Worm (Caenorhabditis elegans) whole organism, young adult: ENCODE results near the gene eelo-1.
A peak's percentile ranks its signal among the peaks of the same experiment; 100 is the strongest.

Experiments used
- C17E4.6 ChIP-seq: fragments of 200-800 bp; sonication (Bioruptor generic); IDR thresholded peaks from 2 replicates; pipeline ENCODE4 v1.3.6; 2022; ENCODE audit warnings: missing genetic modification reagents, missing genetic modification characterization, missing compliant biosample characterization
- D2030.7 ChIP-seq: fragments of 200-800 bp; sonication (Bioruptor generic); IDR thresholded peaks from 2 replicates; pipeline ENCODE4 v1.3.6; 2022; ENCODE audit warnings: missing genetic modification reagents, missing genetic modification characterization, missing compliant biosample characterization
- F39B2.1 ChIP-seq: fragments of 200-800 bp; sonication (Bioruptor generic); IDR thresholded peaks from 2 replicates; pipeline ENCODE4 v1.3.6; 2022; ENCODE audit warnings: missing genetic modification reagents, missing genetic modification characterization, missing compliant biosample characterization
- F49E8.2 ChIP-seq: sonication (generic microtip); optimal IDR thresholded peaks from 3 replicates; lab custom pipeline; 2017; ENCODE audit warnings: missing genetic modification characterization, mild to moderate bottlenecking, missing compliant biosample characterization, antibody characterized with exemption, moderate library complexity; ENCODE audit not compliant: insufficient read depth
- F57A8.1 ChIP-seq: fragments of 200-800 bp; sonication (Bioruptor generic); optimal IDR thresholded peaks from 2 replicates; lab custom pipeline; 2018; ENCODE audit warnings: mild to moderate bottlenecking, missing genetic modification characterization, moderate library complexity, missing compliant biosample characterization
- F57C9.4 ChIP-seq: sonication (generic microtip); optimal IDR thresholded peaks from 2 replicates; lab custom pipeline; 2017; ENCODE audit warnings: mild to moderate bottlenecking, missing genetic modification characterization, missing compliant biosample characterization
- K11D2.4 ChIP-seq: fragments of 200-800 bp; sonication (Bioruptor generic); IDR thresholded peaks from 2 replicates; pipeline ENCODE4 v1.3.6; 2022; ENCODE audit warnings: missing genetic modification reagents, missing genetic modification characterization, missing compliant biosample characterization
- K12H6.12 ChIP-seq: fragments of 200-800 bp; sonication (Bioruptor generic); optimal IDR thresholded peaks from 2 replicates; lab custom pipeline; 2018; ENCODE audit warnings: mild to moderate bottlenecking, missing genetic modification characterization, missing compliant biosample characterization
- Y56A3A.18 ChIP-seq: fragments of 200-800 bp; sonication (Bioruptor generic); IDR thresholded peaks from 2 replicates; pipeline ENCODE4 v1.3.6; 2022; ENCODE audit warnings: missing genetic modification reagents, missing genetic modification characterization, missing compliant biosample characterization
- Y95B8A.8 ChIP-seq: fragments of 200-800 bp; sonication (Bioruptor generic); IDR thresholded peaks from 2 replicates; pipeline ENCODE4 v1.3.6; 2022; ENCODE audit warnings: missing genetic modification reagents, missing genetic modification characterization, missing compliant biosample characterization
- akir-1 ChIP-seq: fragments of 200-800 bp; sonication (Bioruptor generic); optimal IDR thresholded peaks from 2 replicates; lab custom pipeline; 2018; ENCODE audit warnings: mild to moderate bottlenecking, missing genetic modification characterization, moderate library complexity, missing compliant biosample characterization
- aptf-2 ChIP-seq: fragments of 200-800 bp; sonication (Bioruptor generic); conservative IDR thresholded peaks from 2 replicates; pipeline ENCODE4 v1.3.6; 2022; ENCODE audit warnings: missing genetic modification reagents, missing genetic modification characterization, missing compliant biosample characterization
- athp-1 ChIP-seq: sonication (generic microtip); optimal IDR thresholded peaks from 2 replicates; lab custom pipeline; 2017; ENCODE audit warnings: mild to moderate bottlenecking, missing genetic modification characterization, missing compliant biosample characterization
- attf-5 ChIP-seq: fragments of 200-800 bp; sonication (Bioruptor generic); optimal IDR thresholded peaks from 2 replicates; lab custom pipeline; 2018; ENCODE audit warnings: mild to moderate bottlenecking, missing genetic modification characterization, missing compliant biosample characterization
- bed-1 ChIP-seq: fragments of 200-800 bp; sonication (Bioruptor generic); IDR thresholded peaks from 2 replicates; pipeline ENCODE4 v1.3.6; 2022; ENCODE audit warnings: missing genetic modification reagents, missing genetic modification characterization, missing compliant biosample characterization
- ceh-100 ChIP-seq: fragments of 200-800 bp; sonication (Bioruptor generic); IDR thresholded peaks from 2 replicates; pipeline ENCODE4 v1.3.6; 2022; ENCODE audit warnings: missing genetic modification reagents, missing genetic modification characterization, missing compliant biosample characterization
- ceh-27 ChIP-seq: fragments of 200-800 bp; sonication (Bioruptor generic); optimal IDR thresholded peaks from 2 replicates; lab custom pipeline; 2018; ENCODE audit warnings: mild to moderate bottlenecking, missing genetic modification characterization, moderate library complexity, missing compliant biosample characterization
- ceh-91 ChIP-seq: fragments of 200-800 bp; sonication (Bioruptor generic); IDR thresholded peaks from 2 replicates; pipeline ENCODE4 v1.3.6; 2022; ENCODE audit warnings: missing genetic modification reagents, missing genetic modification characterization, missing compliant biosample characterization
- chd-7 ChIP-seq: sonication (generic microtip); optimal IDR thresholded peaks from 2 replicates; lab custom pipeline; 2016; ENCODE audit warnings: mild to moderate bottlenecking, missing genetic modification characterization, moderate library complexity, missing compliant biosample characterization
- dox-1 ChIP-seq: fragments of 200-800 bp; sonication (Bioruptor generic); IDR thresholded peaks from 2 replicates; pipeline ENCODE4 v1.3.6; 2022; ENCODE audit warnings: missing genetic modification reagents, missing genetic modification characterization, missing compliant biosample characterization
- efl-1 ChIP-seq: fragments of 150-350 bp; optimal IDR thresholded peaks from 2 replicates; lab custom pipeline; 2014; ENCODE audit warnings: missing biosample characterization, missing genetic modification reagents, missing genetic modification characterization
- ekl-4 ChIP-seq: fragments of 200-800 bp; sonication (Bioruptor generic); IDR thresholded peaks from 2 replicates; pipeline ENCODE4 v1.3.6; 2022; ENCODE audit warnings: missing genetic modification reagents, missing genetic modification characterization, missing compliant biosample characterization
- him-1 ChIP-seq: sonication (generic microtip); optimal IDR thresholded peaks from 2 replicates; lab custom pipeline; 2016; ENCODE audit warnings: missing genotype, missing genetic modification reagents, missing genetic modification characterization, missing compliant biosample characterization
- hmg-1.2 ChIP-seq: fragments of 200-800 bp; sonication (Bioruptor generic); IDR thresholded peaks from 2 replicates; pipeline ENCODE4 v1.3.6; 2022; ENCODE audit warnings: missing genetic modification reagents, missing genetic modification characterization, missing compliant biosample characterization
- hmg-20 ChIP-seq: fragments of 200-800 bp; sonication (Bioruptor generic); IDR thresholded peaks from 2 replicates; pipeline ENCODE4 v1.3.6; 2022; ENCODE audit warnings: missing genetic modification reagents, missing genetic modification characterization, missing compliant biosample characterization
- hrde-1 ChIP-seq: sonication (generic microtip); optimal IDR thresholded peaks from 2 replicates; lab custom pipeline; 2016; ENCODE audit warnings: missing genetic modification characterization, mild to moderate bottlenecking, missing compliant biosample characterization, moderate library complexity, missing genotype, missing genetic modification reagents, borderline replicate concordance
- let-526 ChIP-seq: fragments of 200-800 bp; sonication (Bioruptor generic); IDR thresholded peaks from 2 replicates; pipeline ENCODE4 v1.3.6; 2022; ENCODE audit warnings: missing genetic modification reagents, missing genetic modification characterization, missing compliant biosample characterization
- lin-40 ChIP-seq: sonication (generic microtip); optimal IDR thresholded peaks from 2 replicates; lab custom pipeline; 2016; ENCODE audit warnings: missing genetic modification characterization, mild to moderate bottlenecking, missing compliant biosample characterization, missing genotype, missing genetic modification reagents
- lin-54 ChIP-seq: fragments of 200-800 bp; sonication (Bioruptor generic); optimal IDR thresholded peaks from 2 replicates; lab custom pipeline; 2018; ENCODE audit warnings: mild to moderate bottlenecking, missing genetic modification characterization, missing compliant biosample characterization
- lir-1 ChIP-seq: fragments of 200-800 bp; sonication (Bioruptor generic); conservative IDR thresholded peaks from 2 replicates; pipeline ENCODE4 v1.3.6; 2022; ENCODE audit warnings: missing genetic modification reagents, missing genetic modification characterization, missing compliant biosample characterization
- lsl-1 ChIP-seq: fragments of 200-800 bp; sonication (Bioruptor generic); optimal IDR thresholded peaks from 2 replicates; lab custom pipeline; 2018; ENCODE audit warnings: mild to moderate bottlenecking, missing genetic modification characterization, moderate library complexity, missing compliant biosample characterization
- madf-10 ChIP-seq: sonication (generic microtip); optimal IDR thresholded peaks from 2 replicates; lab custom pipeline; 2016; ENCODE audit warnings: mild to moderate bottlenecking, missing genetic modification characterization, missing compliant biosample characterization
- madf-6 ChIP-seq: fragments of 200-800 bp; sonication (Bioruptor generic); IDR thresholded peaks from 2 replicates; pipeline ENCODE4 v1.3.6; 2022; ENCODE audit warnings: missing genetic modification reagents, missing genetic modification characterization, missing compliant biosample characterization
- madf-8 ChIP-seq: fragments of 200-800 bp; sonication (Bioruptor generic); conservative IDR thresholded peaks from 2 replicates; pipeline ENCODE4 v1.3.6; 2022; ENCODE audit warnings: missing genetic modification reagents, missing genetic modification characterization, missing compliant biosample characterization
- mcd-1 ChIP-seq: fragments of 200-800 bp; sonication (Bioruptor generic); IDR thresholded peaks from 2 replicates; pipeline ENCODE4 v1.3.6; 2022; ENCODE audit warnings: missing genetic modification reagents, missing genetic modification characterization, missing compliant biosample characterization
- nhr-120 ChIP-seq: fragments of 200-800 bp; sonication (Bioruptor generic); IDR thresholded peaks from 2 replicates; pipeline ENCODE4 v1.3.6; 2022; ENCODE audit warnings: missing genetic modification characterization, missing compliant biosample characterization
- nhr-179 ChIP-seq: sonication (generic microtip); optimal IDR thresholded peaks from 2 replicates; lab custom pipeline; 2016; ENCODE audit warnings: mild to moderate bottlenecking, missing genetic modification characterization, missing compliant biosample characterization
- nhr-80 ChIP-seq: sonication (generic microtip); optimal IDR thresholded peaks from 2 replicates; lab custom pipeline; 2016; ENCODE audit warnings: missing genetic modification characterization, missing compliant biosample characterization
- rec-8 ChIP-seq, 2 experiments: sonication (generic microtip); optimal IDR thresholded peaks; 2 replicates each; lab custom pipeline; 2016; ENCODE audit warnings: mild to moderate bottlenecking in 2 of 2, missing genetic modification characterization in 2 of 2, missing genetic modification reagents in 2 of 2, missing genotype in 2 of 2, missing biosample characterization in 1 of 2, missing compliant biosample characterization in 1 of 2, moderate library complexity in 1 of 2
- snpc-1.1 ChIP-seq: sonication (generic microtip); optimal IDR thresholded peaks from 2 replicates; lab custom pipeline; 2017; ENCODE audit warnings: missing genetic modification characterization, mild to moderate bottlenecking, missing compliant biosample characterization, antibody characterized with exemption, moderate library complexity, missing genotype, missing genetic modification reagents; ENCODE audit not compliant: insufficient read depth
- snpc-3.4 ChIP-seq: sonication (generic microtip); optimal IDR thresholded peaks from 2 replicates; lab custom pipeline; 2017; ENCODE audit warnings: missing genetic modification characterization, mild to moderate bottlenecking, missing compliant biosample characterization, antibody characterized with exemption, moderate library complexity, missing genotype, missing genetic modification reagents
- somi-1 ChIP-seq: fragments of 200-800 bp; sonication (Bioruptor generic); optimal IDR thresholded peaks from 2 replicates; lab custom pipeline; 2018; ENCODE audit warnings: mild to moderate bottlenecking, missing genetic modification characterization, missing compliant biosample characterization
- unc-130 ChIP-seq: sonication (generic microtip); optimal IDR thresholded peaks from 2 replicates; lab custom pipeline; 2016; ENCODE audit warnings: missing genetic modification reagents, missing genetic modification characterization, missing compliant biosample characterization
- unc-62 ChIP-seq: fragments of 150-350 bp; optimal IDR thresholded peaks from 2 replicates; lab custom pipeline; 2014; ENCODE audit warnings: missing biosample characterization, missing genetic modification reagents, missing genetic modification characterization
- xnd-1 ChIP-seq: sonication (generic microtip); optimal IDR thresholded peaks from 2 replicates; lab custom pipeline; 2016; ENCODE audit warnings: missing genotype, missing genetic modification reagents, missing genetic modification characterization, missing compliant biosample characterization
- zim-3 ChIP-seq: sonication (generic microtip); optimal IDR thresholded peaks from 2 replicates; lab custom pipeline; 2017; ENCODE audit warnings: mild to moderate bottlenecking, missing genetic modification characterization, moderate library complexity, missing compliant biosample characterization
- ztf-28 ChIP-seq: fragments of 200-800 bp; sonication (Bioruptor generic); IDR thresholded peaks from 2 replicates; pipeline ENCODE4 v1.3.6; 2022; ENCODE audit warnings: missing genetic modification reagents, missing genetic modification characterization, missing compliant biosample characterization

The eelo-1 gene

DNA sequence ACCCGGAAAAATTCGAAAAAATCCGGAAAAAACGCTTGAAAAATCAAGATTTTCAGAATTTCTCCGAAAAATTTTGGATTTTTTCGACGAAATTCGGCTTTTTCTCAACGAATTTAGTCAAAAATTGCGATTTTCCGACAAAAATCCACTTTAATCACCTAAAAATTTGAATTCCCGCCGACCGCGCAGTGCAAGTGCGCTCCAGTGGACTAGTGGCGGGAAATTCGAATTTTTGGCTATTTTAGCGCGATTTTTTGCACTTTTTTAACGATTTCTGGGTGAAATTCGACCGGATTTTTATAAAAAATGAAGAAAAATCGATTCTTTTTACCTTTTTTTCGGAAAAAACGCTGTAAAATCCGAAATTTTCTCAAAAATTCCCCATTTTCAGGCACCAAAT is 23.9 kb downstream of the eelo-1 start (continued):
- no peak for TF ChIP-seq F57C9.4 (tag; lab: Kevin White, UChicago)
- TF ChIP-seq lin-40 = no peak
- no peak for TF ChIP-seq let-526 (GFP tag; lab: Robert Waterston, UW)
- no peak for TF ChIP-seq athp-1 (tag; lab: Kevin White, UChicago)
- peak; percentile 61 for TF ChIP-seq lsl-1 (GFP tag; lab: Kevin White, UChicago)
- no peak for TF ChIP-seq zim-3 (tag; lab: Kevin White, UChicago)
- TF ChIP-seq madf-10 = no peak
- TF ChIP-seq dox-1 (GFP tag; lab: Robert Waterston, UW) = no peak

DNA sequence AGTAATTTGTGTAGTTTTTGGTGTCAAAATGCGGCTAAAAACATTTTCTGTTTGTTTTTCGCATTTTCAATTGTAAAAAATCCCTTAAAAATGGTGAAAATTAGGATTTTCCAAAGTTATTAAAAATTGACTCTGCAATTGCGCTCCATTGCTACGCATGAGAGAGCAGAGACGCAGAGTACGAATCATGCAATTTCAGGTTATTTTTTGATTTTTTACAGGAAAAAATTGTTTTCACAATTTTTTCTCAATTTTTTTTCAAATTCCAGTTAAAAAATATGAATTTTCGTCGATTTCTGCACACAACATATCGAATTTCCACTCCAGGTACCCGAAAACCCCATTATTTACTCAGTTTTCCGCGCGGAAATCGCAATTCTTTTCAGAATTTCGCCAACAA is 24.7 kb downstream of the eelo-1 start, which contains the start of gene mtg-1:
Gene mtg-1, plus strand, starts transcription at position 160 of the 400 bp plus-strand sequence.
- TF ChIP-seq Y56A3A.18 (no peak), unc-130 (GFP tag; lab: Kevin White, UChicago) (no peak), efl-1 (GFP tag; lab: Kevin White, UChicago) (peak; percentile 14), snpc-1.1 (tag; lab: Kevin White, UChicago) (peak; percentile 21), nhr-120 (GFP tag; lab: Robert Waterston, UW) (no peak), ztf-28 (GFP tag; lab: Robert Waterston, UW) (no peak), ceh-100 (GFP tag; lab: Robert Waterston, UW) (no peak), C17E4.6 (GFP tag; lab: Robert Waterston, UW) (no peak), K11D2.4 (GFP tag; lab: Robert Waterston, UW) (no peak), Y95B8A.8 (GFP tag; lab: Robert Waterston, UW) (no peak), hrde-1 (no peak), aptf-2 (no peak), lsl-1 (GFP tag; lab: Kevin White, UChicago) (peak; percentile 10), mcd-1 (GFP tag; lab: Robert Waterston, UW) (peak; percentile 90), xnd-1 (tag; lab: Kevin White, UChicago) (no peak), nhr-80 (tag; lab: Kevin White, UChicago) (no peak), F49E8.2 (peak; percentile 14), nhr-179 (tag; lab: Kevin White, UChicago) (no peak), chd-7 (tag; lab: Kevin White, UChicago) (no peak), hmg-1.2 (peak; percentile 98), lir-1 (GFP tag; lab: Robert Waterston, UW) (no peak), ceh-91 (GFP tag; lab: Robert Waterston, UW) (no peak), F57C9.4 (tag; lab: Kevin White, UChicago) (no peak), ekl-4 (GFP tag; lab: Robert Waterston, UW) (0 out of 2 replicates have a peak, but pooled peaks have one; percentile 39), akir-1 (GFP tag; lab: Kevin White, UChicago) (no peak), snpc-3.4 (tag; lab: Kevin White, UChicago) (peak; percentile 59), lin-54 (GFP tag; lab: Kevin White, UChicago) (peak; percentile 48), D2030.7 (GFP tag; lab: Robert Waterston, UW) (peak; percentile 22; the same call in 1 of the 2 replicates), bed-1 (GFP tag; lab: Robert Waterston, UW) (no peak), zim-3 (tag; lab: Kevin White, UChicago) (no peak), unc-62 (no peak), madf-6 (GFP tag; lab: Robert Waterston, UW) (no peak; the same call in 1 of the 2 replicates), F57A8.1 (GFP tag; lab: Kevin White, UChicago) (no peak), F39B2.1 (GFP tag; lab: Robert Waterston, UW) (no peak), somi-1 (GFP tag; lab: Kevin White, UChicago) (no peak), rec-8 (tag; optimal IDR thresholded peaks at IDR 0.05; lab: Kevin White, UChicago) (no peak), him-1 (tag; lab: Kevin White, UChicago) (no peak), hmg-20 (GFP tag; lab: Robert Waterston, UW) (no peak), madf-8 (GFP tag; lab: Robert Waterston, UW) (no peak), K12H6.12 (tag; lab: Kevin White, UChicago) (no peak), ceh-27 (GFP tag; lab: Kevin White, UChicago) (no peak), attf-5 (GFP tag; lab: Kevin White, UChicago) (no peak)
